Worm (Caenorhabditis elegans) whole organism, L4 larva: ENCODE measurements around the gene F08G2.7.

ENCODE experiments used
- attf-4 ChIP-seq: sonication (generic microtip); optimal IDR thresholded peaks from 3 replicates; lab custom pipeline; 2017; ENCODE audit warnings: missing biosample characterization, missing genetic modification characterization
- ceh-28 ChIP-seq: fragments of 150-350 bp; optimal IDR thresholded peaks from 2 replicates; lab custom pipeline; 2014; ENCODE audit warnings: missing biosample characterization, missing genetic modification reagents, missing genetic modification characterization
- ceh-82 ChIP-seq: sonication (generic microtip); optimal IDR thresholded peaks from 2 replicates; lab custom pipeline; 2017; ENCODE audit warnings: missing biosample characterization, missing genetic modification characterization
- nhr-237 ChIP-seq: sonication (generic microtip); optimal IDR thresholded peaks from 2 replicates; lab custom pipeline; 2017; ENCODE audit warnings: missing biosample characterization, missing genetic modification characterization
- zag-1 ChIP-seq: fragments of 150-350 bp; optimal IDR thresholded peaks from 2 replicates; lab custom pipeline; 2014; ENCODE audit warnings: missing biosample characterization, missing genetic modification characterization

DNA sequence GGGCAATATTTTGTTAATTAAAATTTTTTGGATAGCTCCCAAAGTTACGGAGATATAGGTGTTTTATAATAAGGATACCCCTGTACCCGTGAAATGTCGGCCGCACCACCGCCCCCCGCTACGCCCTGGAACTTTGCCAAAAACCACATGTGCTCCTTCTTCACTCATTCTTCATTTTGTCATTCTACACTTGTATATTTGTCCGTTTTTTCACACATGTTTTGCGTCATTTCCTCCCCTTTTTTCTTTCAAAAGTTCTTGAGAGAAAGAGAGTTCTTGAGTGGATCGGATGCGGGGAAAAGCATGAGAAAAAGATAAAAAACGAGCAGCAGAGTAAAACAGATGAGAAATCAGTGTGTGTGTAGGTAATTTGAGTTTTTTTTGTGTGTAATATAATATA is 52.1 kb downstream of the F08G2.7 start:
- no peak for TF ChIP-seq ceh-82 (tag; lab: Kevin White, UChicago)
- TF ChIP-seq nhr-237 (tag; lab: Kevin White, UChicago): no peak
- no peak for TF ChIP-seq ceh-28 (tag; lab: Kevin White, UChicago)
- TF ChIP-seq zag-1 (tag; lab: Kevin White, UChicago): no peak
- TF ChIP-seq attf-4: no peak
